Fruit fly (Drosophila melanogaster) Kc167 (cell line): ENCODE results near the gene RpS27A.

Source experiments
- Myc ChIP-seq: fragments of >200 bp; optimal IDR thresholded peaks from 2 replicates; lab custom pipeline; 2017; ENCODE audit warnings: missing external identifiers
- Sin3A ChIP-seq: fragments of >200 bp; optimal IDR thresholded peaks from 2 replicates; lab custom pipeline; 2018; ENCODE audit warnings: missing external identifiers
- psq ChIP-seq: fragments of >200 bp; optimal IDR thresholded peaks from 2 replicates; lab custom pipeline; 2017; ENCODE audit warnings: missing external identifiers
- ttk ChIP-seq: sonication (Bioruptor generic); optimal IDR thresholded peaks from 2 replicates; lab custom pipeline; 2017; ENCODE audit warnings: missing external identifiers

DNA sequence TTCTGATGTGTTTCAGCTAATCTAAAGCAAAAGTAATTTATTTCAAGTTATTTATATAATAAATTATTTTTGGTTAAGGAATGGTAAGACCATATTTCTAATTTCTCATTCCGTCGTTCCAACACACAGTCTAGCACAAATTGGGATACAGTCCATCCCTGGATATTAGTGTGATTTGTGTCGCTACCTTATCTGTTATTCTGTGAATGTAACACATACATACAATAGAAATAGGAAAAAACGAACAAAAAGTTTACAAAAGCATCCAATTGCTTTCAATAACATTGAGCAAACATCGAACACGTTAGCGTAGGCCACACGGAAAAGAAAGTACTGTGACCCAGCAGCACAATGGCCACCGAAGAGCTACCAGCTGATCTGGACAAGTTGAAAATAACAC, 41.6 kb upstream of the RpS27A start, which contains the start of gene CG5056:
- TF ChIP-seq Sin3A (no peak), Myc (lab: Kevin White, UChicago) (no peak), psq (lab: Kevin White, UChicago) (no peak), ttk (no peak)
